Worm (Caenorhabditis elegans) whole organism, young adult: ENCODE measurements around the gene C15H7.3.
A peak's percentile ranks its signal among the peaks of the same experiment; 100 is the strongest.

Source experiments
- B0019.2 ChIP-seq: fragments of 200-800 bp; sonication (Bioruptor generic); conservative IDR thresholded peaks from 2 replicates; pipeline ENCODE4 v1.3.6; 2022; ENCODE audit warnings: missing genetic modification reagents, missing genetic modification characterization, missing compliant biosample characterization
- B0261.1 ChIP-seq: sonication (generic microtip); optimal IDR thresholded peaks from 2 replicates; lab custom pipeline; 2016; ENCODE audit warnings: mild to moderate bottlenecking, missing genetic modification characterization, moderate library complexity, missing compliant biosample characterization
- B0336.3 ChIP-seq: fragments of 200-800 bp; sonication (Bioruptor generic); IDR thresholded peaks from 2 replicates; pipeline ENCODE4 v1.3.6; 2022; ENCODE audit warnings: missing genetic modification characterization, missing compliant biosample characterization
- D2030.7 ChIP-seq: fragments of 200-800 bp; sonication (Bioruptor generic); IDR thresholded peaks from 2 replicates; pipeline ENCODE4 v1.3.6; 2022; ENCODE audit warnings: missing genetic modification reagents, missing genetic modification characterization, missing compliant biosample characterization
- F57C9.4 ChIP-seq: sonication (generic microtip); optimal IDR thresholded peaks from 2 replicates; lab custom pipeline; 2017; ENCODE audit warnings: mild to moderate bottlenecking, missing genetic modification characterization, missing compliant biosample characterization
- K11D2.4 ChIP-seq: fragments of 200-800 bp; sonication (Bioruptor generic); IDR thresholded peaks from 2 replicates; pipeline ENCODE4 v1.3.6; 2022; ENCODE audit warnings: missing genetic modification reagents, missing genetic modification characterization, missing compliant biosample characterization
- T07F8.4 ChIP-seq: sonication (generic microtip); optimal IDR thresholded peaks from 2 replicates; lab custom pipeline; 2016; ENCODE audit warnings: mild to moderate bottlenecking, missing genetic modification characterization, moderate library complexity, missing compliant biosample characterization
- T26A5.8 ChIP-seq: sonication (generic microtip); optimal IDR thresholded peaks from 2 replicates; lab custom pipeline; 2016; ENCODE audit warnings: missing genetic modification characterization, missing compliant biosample characterization
- Y53F4B.3 ChIP-seq: fragments of 200-800 bp; sonication (Bioruptor generic); IDR thresholded peaks from 2 replicates; pipeline ENCODE4 v1.3.6; 2022; ENCODE audit warnings: missing genetic modification reagents, missing genetic modification characterization, missing compliant biosample characterization
- Y56A3A.18 ChIP-seq: fragments of 200-800 bp; sonication (Bioruptor generic); IDR thresholded peaks from 2 replicates; pipeline ENCODE4 v1.3.6; 2022; ENCODE audit warnings: missing genetic modification reagents, missing genetic modification characterization, missing compliant biosample characterization
- Y95B8A.8 ChIP-seq: fragments of 200-800 bp; sonication (Bioruptor generic); IDR thresholded peaks from 2 replicates; pipeline ENCODE4 v1.3.6; 2022; ENCODE audit warnings: missing genetic modification reagents, missing genetic modification characterization, missing compliant biosample characterization
- ZK185.1 ChIP-seq: sonication (generic microtip); optimal IDR thresholded peaks from 2 replicates; lab custom pipeline; 2016; ENCODE audit warnings: mild to moderate bottlenecking, missing genetic modification characterization, missing compliant biosample characterization; ENCODE audit not compliant: poor library complexity, severe bottlenecking
- aptf-2 ChIP-seq: fragments of 200-800 bp; sonication (Bioruptor generic); conservative IDR thresholded peaks from 2 replicates; pipeline ENCODE4 v1.3.6; 2022; ENCODE audit warnings: missing genetic modification reagents, missing genetic modification characterization, missing compliant biosample characterization
- aptf-3 ChIP-seq: fragments of 200-800 bp; sonication (Bioruptor generic); IDR thresholded peaks from 2 replicates; pipeline ENCODE4 v1.3.6; 2022; ENCODE audit warnings: missing genetic modification characterization, missing compliant biosample characterization
- atf-7 ChIP-seq: sonication (generic microtip); optimal IDR thresholded peaks from 2 replicates; lab custom pipeline; 2017; ENCODE audit warnings: mild to moderate bottlenecking, missing genetic modification characterization, missing compliant biosample characterization
- attf-3 ChIP-seq: fragments of 200-800 bp; sonication (Bioruptor generic); conservative IDR thresholded peaks from 2 replicates; pipeline ENCODE4 v1.3.6; 2022; ENCODE audit warnings: missing genetic modification reagents, missing genetic modification characterization, missing compliant biosample characterization
- attf-6 ChIP-seq: fragments of 200-800 bp; sonication (Bioruptor generic); IDR thresholded peaks from 2 replicates; pipeline ENCODE4 v1.3.6; 2022; ENCODE audit warnings: missing genetic modification reagents, missing genetic modification characterization, missing compliant biosample characterization
- bed-2 ChIP-seq: fragments of 200-800 bp; sonication (Bioruptor generic); IDR thresholded peaks from 2 replicates; pipeline ENCODE4 v1.3.6; 2022; ENCODE audit warnings: missing genetic modification reagents, missing genetic modification characterization, missing compliant biosample characterization
- chd-7 ChIP-seq: sonication (generic microtip); optimal IDR thresholded peaks from 2 replicates; lab custom pipeline; 2016; ENCODE audit warnings: mild to moderate bottlenecking, missing genetic modification characterization, moderate library complexity, missing compliant biosample characterization
- dox-1 ChIP-seq: fragments of 200-800 bp; sonication (Bioruptor generic); IDR thresholded peaks from 2 replicates; pipeline ENCODE4 v1.3.6; 2022; ENCODE audit warnings: missing genetic modification reagents, missing genetic modification characterization, missing compliant biosample characterization
- dpl-1 ChIP-seq: fragments of 150-350 bp; optimal IDR thresholded peaks from 2 replicates; lab custom pipeline; 2014; ENCODE audit warnings: missing biosample characterization, missing genetic modification reagents, missing genetic modification characterization
- egrh-3 ChIP-seq: fragments of 200-800 bp; sonication (Bioruptor generic); IDR thresholded peaks from 2 replicates; pipeline ENCODE4 v1.3.6; 2022; ENCODE audit warnings: missing genetic modification reagents, missing genetic modification characterization, missing compliant biosample characterization
- ets-4 ChIP-seq: fragments of 200-800 bp; sonication (Bioruptor generic); optimal IDR thresholded peaks from 2 replicates; lab custom pipeline; 2018; ENCODE audit warnings: mild to moderate bottlenecking, missing genetic modification characterization, missing compliant biosample characterization
- hlh-12 ChIP-seq: sonication (generic microtip); optimal IDR thresholded peaks from 2 replicates; lab custom pipeline; 2016; ENCODE audit warnings: missing genetic modification characterization, missing compliant biosample characterization
- hmg-20 ChIP-seq: fragments of 200-800 bp; sonication (Bioruptor generic); IDR thresholded peaks from 2 replicates; pipeline ENCODE4 v1.3.6; 2022; ENCODE audit warnings: missing genetic modification reagents, missing genetic modification characterization, missing compliant biosample characterization
- hrde-1 ChIP-seq: sonication (generic microtip); optimal IDR thresholded peaks from 2 replicates; lab custom pipeline; 2016; ENCODE audit warnings: missing genetic modification characterization, mild to moderate bottlenecking, missing compliant biosample characterization, moderate library complexity, missing genotype, missing genetic modification reagents, borderline replicate concordance
- hsf-1 ChIP-seq: fragments of 200-800 bp; sonication (Bioruptor generic); IDR thresholded peaks from 2 replicates; pipeline ENCODE4 v1.3.6; 2022; ENCODE audit warnings: missing genetic modification reagents, missing genetic modification characterization, missing compliant biosample characterization
- let-526 ChIP-seq: fragments of 200-800 bp; sonication (Bioruptor generic); IDR thresholded peaks from 2 replicates; pipeline ENCODE4 v1.3.6; 2022; ENCODE audit warnings: missing genetic modification reagents, missing genetic modification characterization, missing compliant biosample characterization
- lin-54 ChIP-seq: fragments of 200-800 bp; sonication (Bioruptor generic); optimal IDR thresholded peaks from 2 replicates; lab custom pipeline; 2018; ENCODE audit warnings: mild to moderate bottlenecking, missing genetic modification characterization, missing compliant biosample characterization
- lsy-27 ChIP-seq: sonication (generic microtip); optimal IDR thresholded peaks from 2 replicates; lab custom pipeline; 2017; ENCODE audit warnings: missing genetic modification characterization, mild to moderate bottlenecking, missing compliant biosample characterization, antibody characterized with exemption, missing genotype, borderline replicate concordance; ENCODE audit not compliant: insufficient read depth
- mcd-1 ChIP-seq: fragments of 200-800 bp; sonication (Bioruptor generic); IDR thresholded peaks from 2 replicates; pipeline ENCODE4 v1.3.6; 2022; ENCODE audit warnings: missing genetic modification reagents, missing genetic modification characterization, missing compliant biosample characterization
- mel-28 ChIP-seq: sonication (generic microtip); optimal IDR thresholded peaks from 2 replicates; lab custom pipeline; 2016; ENCODE audit warnings: borderline replicate concordance, mild to moderate bottlenecking, missing genetic modification characterization, missing compliant biosample characterization
- mes-4 ChIP-seq: sonication (generic microtip); optimal IDR thresholded peaks from 2 replicates; lab custom pipeline; 2016; ENCODE audit warnings: missing genotype, missing genetic modification characterization, missing compliant biosample characterization
- nfya-2 ChIP-seq: fragments of 200-800 bp; sonication (Bioruptor generic); IDR thresholded peaks from 2 replicates; pipeline ENCODE4 v1.3.6; 2022; ENCODE audit warnings: missing genetic modification reagents, missing genetic modification characterization, missing compliant biosample characterization
- nhr-27 ChIP-seq: fragments of 200-800 bp; sonication (Bioruptor generic); optimal IDR thresholded peaks from 2 replicates; lab custom pipeline; 2018; ENCODE audit warnings: mild to moderate bottlenecking, missing genetic modification characterization, moderate library complexity, missing compliant biosample characterization
- nhr-80 ChIP-seq: sonication (generic microtip); optimal IDR thresholded peaks from 2 replicates; lab custom pipeline; 2016; ENCODE audit warnings: missing genetic modification characterization, missing compliant biosample characterization
- repo-1 ChIP-seq: sonication (generic microtip); optimal IDR thresholded peaks from 2 replicates; lab custom pipeline; 2017; ENCODE audit warnings: mild to moderate bottlenecking, missing genetic modification characterization, missing compliant biosample characterization
- sea-2 ChIP-seq: fragments of 200-800 bp; sonication (Bioruptor generic); IDR thresholded peaks from 2 replicates; pipeline ENCODE4 v1.3.6; 2022; ENCODE audit warnings: missing genetic modification characterization, missing compliant biosample characterization
- snpc-3.4 ChIP-seq: sonication (generic microtip); optimal IDR thresholded peaks from 2 replicates; lab custom pipeline; 2017; ENCODE audit warnings: missing genetic modification characterization, mild to moderate bottlenecking, missing compliant biosample characterization, antibody characterized with exemption, moderate library complexity, missing genotype, missing genetic modification reagents
- snpc-4 ChIP-seq, 5 experiments: fragments of 150-350 bp in 1 of 5; sonication (generic microtip) in 4 of 5; optimal IDR thresholded peaks; 2 replicates each; lab custom pipeline; 2014 to 2018; ENCODE audit warnings: missing genetic modification characterization in 5 of 5, missing biosample characterization in 3 of 5, antibody characterized with exemption in 2 of 5, mild to moderate bottlenecking in 2 of 5, missing compliant biosample characterization in 2 of 5, missing genotype in 2 of 5, moderate library complexity in 2 of 5, missing genetic modification reagents in 1 of 5
- unc-130 ChIP-seq: sonication (generic microtip); optimal IDR thresholded peaks from 2 replicates; lab custom pipeline; 2016; ENCODE audit warnings: missing genetic modification reagents, missing genetic modification characterization, missing compliant biosample characterization
- unc-62 ChIP-seq: fragments of 150-350 bp; optimal IDR thresholded peaks from 2 replicates; lab custom pipeline; 2014; ENCODE audit warnings: missing biosample characterization, missing genetic modification reagents, missing genetic modification characterization
- xnd-1 ChIP-seq: sonication (generic microtip); optimal IDR thresholded peaks from 2 replicates; lab custom pipeline; 2016; ENCODE audit warnings: missing genotype, missing genetic modification reagents, missing genetic modification characterization, missing compliant biosample characterization
- zfh-2 ChIP-seq: fragments of 200-800 bp; sonication (Bioruptor generic); conservative IDR thresholded peaks from 2 replicates; pipeline ENCODE4 v1.3.6; 2022; ENCODE audit warnings: missing genetic modification reagents, missing genetic modification characterization, missing compliant biosample characterization
- zim-3 ChIP-seq: sonication (generic microtip); optimal IDR thresholded peaks from 2 replicates; lab custom pipeline; 2017; ENCODE audit warnings: mild to moderate bottlenecking, missing genetic modification characterization, moderate library complexity, missing compliant biosample characterization
- ztf-26 ChIP-seq: sonication (generic microtip); optimal IDR thresholded peaks from 2 replicates; lab custom pipeline; 2017; ENCODE audit warnings: missing genetic modification characterization, missing compliant biosample characterization
- ztf-3 ChIP-seq: fragments of 200-800 bp; sonication (Bioruptor generic); optimal IDR thresholded peaks from 2 replicates; lab custom pipeline; 2018; ENCODE audit warnings: mild to moderate bottlenecking, missing genetic modification characterization, missing compliant biosample characterization
- ztf-6 ChIP-seq: fragments of 200-800 bp; sonication (Bioruptor generic); IDR thresholded peaks from 2 replicates; pipeline ENCODE4 v1.3.6; 2022; ENCODE audit warnings: missing genetic modification reagents, missing genetic modification characterization, missing compliant biosample characterization

C15H7.3 gene

ce11 chrIII:9616933-9617332 lies 34.8 kb downstream of the C15H7.3 start:
- no peak for TF ChIP-seq let-526
- TF ChIP-seq ztf-6 (GFP tag; lab: Robert Waterston, UW), result 0 out of 2 replicates have a peak, but pooled peaks have one; percentile 7
- TF ChIP-seq Y56A3A.18 (GFP tag; lab: Robert Waterston, UW), result 0 out of 2 replicates have a peak, but pooled peaks have one; percentile 45
- TF ChIP-seq aptf-2 (GFP tag; lab: Robert Waterston, UW), result peak; percentile 68; the same call in 1 of the 2 replicates
- no peak for TF ChIP-seq nhr-80 (tag; lab: Kevin White, UChicago)
- peak; percentile 72 for TF ChIP-seq attf-3 (GFP tag; lab: Robert Waterston, UW)
- TF ChIP-seq mcd-1 (GFP tag; lab: Robert Waterston, UW), result peak; percentile 95
- TF ChIP-seq hsf-1 (GFP tag; lab: Robert Waterston, UW), result peak; percentile 100
- TF ChIP-seq T26A5.8 (tag; lab: Kevin White, UChicago), result peak; percentile 3
- TF ChIP-seq B0336.3 (GFP tag; lab: Robert Waterston, UW), result peak; percentile 97
- peak; percentile 69 for TF ChIP-seq ZK185.1 (tag; lab: Kevin White, UChicago)
- peak; percentile 57 for TF ChIP-seq mes-4 (tag; lab: Kevin White, UChicago)
- peak; percentile 95 for TF ChIP-seq unc-130 (GFP tag; lab: Kevin White, UChicago)
- TF ChIP-seq D2030.7 (GFP tag; lab: Robert Waterston, UW), result peak; percentile 99
- no peak for TF ChIP-seq B0261.1 (tag; lab: Kevin White, UChicago)
- TF ChIP-seq hlh-12 (tag; lab: Kevin White, UChicago), result no peak
- TF ChIP-seq dpl-1 (GFP tag; lab: Kevin White, UChicago), result peak; percentile 99
- TF ChIP-seq T07F8.4, result no peak
- no peak for TF ChIP-seq zfh-2 (GFP tag; lab: Robert Waterston, UW)
- TF ChIP-seq unc-62 (GFP tag; lab: Kevin White, UChicago), result no peak
- TF ChIP-seq F57C9.4 (tag; lab: Kevin White, UChicago), result no peak
- peak; percentile 72 for TF ChIP-seq repo-1 (tag; lab: Kevin White, UChicago)
- peak; percentile 97 for TF ChIP-seq snpc-3.4 (tag; lab: Kevin White, UChicago)
- no peak for TF ChIP-seq egrh-3
- peak; percentile 73 for TF ChIP-seq Y53F4B.3 (GFP tag; lab: Robert Waterston, UW)
- TF ChIP-seq sea-2 (GFP tag; lab: Robert Waterston, UW), result no peak
- no peak for TF ChIP-seq ztf-3 (GFP tag; lab: Kevin White, UChicago)
- TF ChIP-seq atf-7 (tag; lab: Kevin White, UChicago), result no peak
- TF ChIP-seq lsy-27 (tag; lab: Kevin White, UChicago), result peak; percentile 40
- TF ChIP-seq ets-4 (GFP tag; lab: Kevin White, UChicago), result no peak
- no peak for TF ChIP-seq chd-7 (tag; lab: Kevin White, UChicago)
- peak; percentile 91 for TF ChIP-seq attf-6 (GFP tag; lab: Robert Waterston, UW)
- TF ChIP-seq bed-2 (GFP tag; lab: Robert Waterston, UW), result no peak
- TF ChIP-seq xnd-1 (tag; lab: Kevin White, UChicago), result peak; percentile 100
- peak; percentile 87; the same call in 1 of the 2 replicates for TF ChIP-seq nfya-2 (GFP tag; lab: Robert Waterston, UW)
- TF ChIP-seq K11D2.4 (GFP tag; lab: Robert Waterston, UW), result 0 out of 2 replicates have a peak, but pooled peaks have one; percentile 21
- no peak for TF ChIP-seq aptf-3
- peak; percentile 99 for TF ChIP-seq Y95B8A.8
- peak; percentile 52 for TF ChIP-seq snpc-4 (GFP tag; optimal IDR thresholded peaks at IDR 0.05; lab: Kevin White, UChicago)
- TF ChIP-seq snpc-4 (tag; optimal IDR thresholded peaks at IDR 0.05; lab: Kevin White, UChicago), result peak; percentile 54 to 86 (median 70)
- TF ChIP-seq mel-28 (tag; lab: Kevin White, UChicago), result no peak
- no peak for TF ChIP-seq zim-3 (tag; lab: Kevin White, UChicago)
- no peak for TF ChIP-seq ztf-26 (tag; lab: Kevin White, UChicago)
- no peak for TF ChIP-seq nhr-27 (tag; lab: Kevin White, UChicago)
- TF ChIP-seq dox-1, result peak; percentile 98
- peak; percentile 86 for TF ChIP-seq hmg-20 (GFP tag; lab: Robert Waterston, UW)
- TF ChIP-seq hrde-1 (tag; lab: Kevin White, UChicago), result peak; percentile 91
- peak; percentile 97 for TF ChIP-seq lin-54 (GFP tag; lab: Kevin White, UChicago)
- peak; percentile 99 for TF ChIP-seq B0019.2 (GFP tag; lab: Robert Waterston, UW)
